Worm (Caenorhabditis elegans) whole organism, midembryonic: ENCODE results near the gene R11H6.2.

Experiments used
- cog-1 ChIP-seq: sonication (generic microtip); optimal IDR thresholded peaks from 2 replicates; lab custom pipeline; 2016; ENCODE audit warnings: missing genetic modification characterization, missing compliant biosample characterization
- flt-1 ChIP-seq: fragments of 200-800 bp; sonication (Bioruptor generic); IDR thresholded peaks from 2 replicates; pipeline ENCODE4 v1.3.6; 2022; ENCODE audit warnings: missing genetic modification characterization, missing compliant biosample characterization
- klf-2 ChIP-seq: fragments of 200-800 bp; sonication (Bioruptor generic); conservative IDR thresholded peaks from 2 replicates; pipeline ENCODE4 v1.3.6; 2022; ENCODE audit warnings: missing genetic modification reagents, missing genetic modification characterization, missing compliant biosample characterization
- ref-1 ChIP-seq: fragments of 200-800 bp; sonication (Bioruptor generic); conservative IDR thresholded peaks from 2 replicates; pipeline ENCODE4 v1.3.6; 2022; ENCODE audit warnings: missing genetic modification reagents, missing genetic modification characterization, missing compliant biosample characterization
- tab-1 ChIP-seq: fragments of 200-800 bp; sonication (Bioruptor generic); IDR thresholded peaks from 2 replicates; pipeline ENCODE4 v1.3.6; 2022; ENCODE audit warnings: missing genetic modification characterization, missing compliant biosample characterization
- ztf-23 ChIP-seq: fragments of 200-800 bp; sonication (Bioruptor generic); IDR thresholded peaks from 2 replicates; pipeline ENCODE4 v1.3.6; 2022; ENCODE audit warnings: missing genetic modification reagents, missing genetic modification characterization, missing compliant biosample characterization
- ztf-29 ChIP-seq: fragments of 200-800 bp; sonication (Bioruptor generic); IDR thresholded peaks from 2 replicates; pipeline ENCODE4 v1.3.6; 2022; ENCODE audit warnings: missing genetic modification reagents, missing genetic modification characterization, missing compliant biosample characterization

- no peak for TF ChIP-seq cog-1 (tag; lab: Kevin White, UChicago)
- TF ChIP-seq flt-1 (GFP tag; lab: Robert Waterston, UW), result no peak
- TF ChIP-seq ref-1 (GFP tag; lab: Robert Waterston, UW), result no peak
- TF ChIP-seq ztf-23 (GFP tag; lab: Robert Waterston, UW), result no peak
- no peak for TF ChIP-seq klf-2
- TF ChIP-seq tab-1 (GFP tag; lab: Robert Waterston, UW), result no peak
- TF ChIP-seq ztf-29, result no peak
These were observed 12.5 kb upstream of the R11H6.2 start, which contains the start of gene Y40H4A.2 for ce11 chrV:14585351-14585750.
